Fruit fly (Drosophila melanogaster): ENCODE results near the gene Cad87A.
A peak's percentile ranks its signal among the peaks of the same experiment; 100 is the strongest.

Cad87A gene

DNA sequence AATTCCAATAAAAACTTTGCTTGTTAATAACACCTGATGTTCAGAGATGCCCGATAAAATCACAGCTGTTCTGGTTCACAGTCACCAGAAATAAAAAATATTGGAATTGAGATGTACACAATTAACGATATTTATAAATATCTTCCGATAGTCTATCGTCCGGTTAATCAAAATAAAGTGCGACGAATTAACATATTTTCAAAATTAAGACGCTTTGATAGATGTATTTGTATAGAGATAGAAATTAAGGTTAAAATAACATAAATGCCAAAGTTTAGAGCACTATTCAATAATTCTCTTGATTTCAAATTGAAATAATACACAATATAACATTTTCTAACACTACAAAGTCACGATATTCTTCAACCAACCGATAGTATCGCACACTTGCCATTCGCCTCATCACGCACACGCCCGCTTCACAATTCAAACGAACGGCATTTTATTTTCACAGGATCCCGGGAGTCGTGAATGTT, 13.8 kb upstream of the Cad87A start, which contains the start of the genes CG3281 and aurA (continued):
- TF ChIP-seq CG13296 (GFP tag; optimal IDR thresholded peaks at IDR 0.05) (peak; percentile 51), seq (GFP tag; IDR thresholded peaks at IDR 0.05) (no peak), Nf-YB (GFP tag; optimal IDR thresholded peaks at IDR 0.05) (peak; percentile 45), CG2678 (tag; optimal IDR thresholded peaks at IDR 0.05) (peak; percentile 76), CG4854 (GFP tag; optimal IDR thresholded peaks at IDR 0.05) (no peak), scrt (GFP tag; optimal IDR thresholded peaks at IDR 0.05) (no peak), tna (GFP tag; IDR thresholded peaks at IDR 0.05; ENCODE audit: partially characterized antibody) (peak; percentile 72), Camta (GFP tag; optimal IDR thresholded peaks at IDR 0.05) (peak; percentile 69), al (GFP tag; IDR thresholded peaks at IDR 0.05) (peak; percentile 80), bowl (GFP tag; IDR thresholded peaks at IDR 0.05) (no peak), ind (GFP tag; optimal IDR thresholded peaks at IDR 0.05) (peak; percentile 76), CHES-1-like (GFP tag; optimal IDR thresholded peaks at IDR 0.05) (peak; percentile 78), dan (GFP tag; IDR thresholded peaks at IDR 0.05) (no peak), Mes4 (GFP tag; optimal IDR thresholded peaks at IDR 0.05) (peak; percentile 36), Asciz (GFP tag; optimal IDR thresholded peaks at IDR 0.05) (no peak), CG10147 (GFP tag; optimal IDR thresholded peaks at IDR 0.05) (peak; percentile 71), Hand (GFP tag; optimal IDR thresholded peaks at IDR 0.05) (no peak), CG16815 (GFP tag; optimal IDR thresholded peaks at IDR 0.05) (peak; percentile 64), CG11398 (GFP tag; optimal IDR thresholded peaks at IDR 0.05) (peak; percentile 66), ftz-f1 (GFP tag; optimal IDR thresholded peaks at IDR 0.05) (no peak), CG12391 (tag; optimal IDR thresholded peaks at IDR 0.05) (peak; percentile 86), Bteb2 (GFP tag; optimal IDR thresholded peaks at IDR 0.05) (peak; percentile 76), CG11723 (GFP tag; optimal IDR thresholded peaks at IDR 0.05) (peak; percentile 35), CG5953 (GFP tag; IDR thresholded peaks at IDR 0.05) (no peak), rib (GFP tag; IDR thresholded peaks at IDR 0.05) (no peak), zen (tag; optimal IDR thresholded peaks at IDR 0.05) (peak; percentile 75), gfzf (GFP tag; optimal IDR thresholded peaks at IDR 0.05) (peak; percentile 43), CG9876 (GFP tag; optimal IDR thresholded peaks at IDR 0.05) (peak; percentile 68), CG17912 (GFP tag; optimal IDR thresholded peaks at IDR 0.05) (no peak), CG9797 (GFP tag; optimal IDR thresholded peaks at IDR 0.05) (peak; percentile 57), CG2875 (GFP tag; optimal IDR thresholded peaks at IDR 0.05) (no peak), CG16779 (GFP tag; IDR thresholded peaks at IDR 0.05) (no peak), CG6175 (GFP tag; IDR thresholded peaks at IDR 0.05) (no peak), CG10267 (tag; optimal IDR thresholded peaks at IDR 0.05) (peak; percentile 98), Xbp1 (GFP tag; optimal IDR thresholded peaks at IDR 0.05) (peak; percentile 81), CG10274 (GFP tag; optimal IDR thresholded peaks at IDR 0.05) (no peak), CG6654 (GFP tag; optimal IDR thresholded peaks at IDR 0.05) (no peak), usp (GFP tag; optimal IDR thresholded peaks at IDR 0.05) (no peak), slbo (GFP tag; IDR thresholded peaks at IDR 0.05) (peak; percentile 77; the same call in 1 of the 2 replicates), Lhr (GFP tag; optimal IDR thresholded peaks at IDR 0.05) (peak; percentile 77), CG6689 (GFP tag; IDR thresholded peaks at IDR 0.05) (peak; percentile 35; the same call in 1 of the 2 replicates), Bdp1 (GFP tag; optimal IDR thresholded peaks at IDR 0.05) (peak; percentile 47), Sox100B (GFP tag; optimal IDR thresholded peaks at IDR 0.05) (no peak), Poxn (GFP tag; IDR thresholded peaks at IDR 0.05) (peak; percentile 19; the same call in 1 of the 2 replicates), insv (GFP tag; optimal IDR thresholded peaks at IDR 0.05) (peak in 1 of 2 experiments; percentile 33), hkb (optimal IDR thresholded peaks at IDR 0.05) (no peak), hkb (GFP tag; IDR thresholded peaks at IDR 0.05) (0 out of 2 replicates have a peak, but pooled peaks have one; percentile 40), fd64A (GFP tag; optimal IDR thresholded peaks at IDR 0.05) (no peak), slp2 (GFP tag; optimal IDR thresholded peaks at IDR 0.05) (peak; percentile 66), prd (optimal IDR thresholded peaks at IDR 0.05) (no peak), prd (GFP tag; IDR thresholded peaks at IDR 0.05) (peak; percentile 74), Ets65A (GFP tag) (peak; percentile 96)

All from whole organism, embryonic.